Fruit fly (Drosophila melanogaster): ENCODE results near the gene MTA1-like.

dm6 chr3R:5632182-5632581 lies 16.4 kb downstream of the MTA1-like start, which contains the start of gene CG31549:
- no peak for TF ChIP-seq CG9948 (tag; optimal IDR thresholded peaks at IDR 0.05)
- TF ChIP-seq gl (tag; optimal IDR thresholded peaks at IDR 0.05): no peak
- no peak for TF ChIP-seq CG14655 (GFP tag; optimal IDR thresholded peaks at IDR 0.05)
- no peak for TF ChIP-seq CG13204 (GFP tag; optimal IDR thresholded peaks at IDR 0.05)
- no peak for TF ChIP-seq Pif1A (GFP tag; optimal IDR thresholded peaks at IDR 0.05)
- TF ChIP-seq Ets98B (GFP tag; IDR thresholded peaks at IDR 0.05): no peak
- TF ChIP-seq fd96Ca (GFP tag; IDR thresholded peaks at IDR 0.05): no peak
- no peak for TF ChIP-seq EcR (GFP tag; optimal IDR thresholded peaks at IDR 0.05)
- no peak for TF ChIP-seq CG34367 (tag; optimal IDR thresholded peaks at IDR 0.05)
- TF ChIP-seq CG10348 (GFP tag; IDR thresholded peaks at IDR 0.05): no peak
- TF ChIP-seq CG32121 (GFP tag; IDR thresholded peaks at IDR 0.05): no peak
- no peak for TF ChIP-seq CG8159 (tag; optimal IDR thresholded peaks at IDR 0.05)
- no peak for TF ChIP-seq CG8301 (tag; optimal IDR thresholded peaks at IDR 0.05)
- no peak for TF ChIP-seq CG15710 (tag; optimal IDR thresholded peaks at IDR 0.05)
